Worm (Caenorhabditis elegans) whole organism, early embryonic: ENCODE measurements around the gene T21B10.3.

Source experiments
- ama-1 ChIP-seq: fragments of 150-350 bp; optimal IDR thresholded peaks from 2 replicates; lab custom pipeline; 2014
- flt-1 ChIP-seq: fragments of 200-800 bp; sonication (Bioruptor generic); IDR thresholded peaks from 2 replicates; pipeline ENCODE4 v1.3.6; 2022; ENCODE audit warnings: missing genetic modification characterization, missing compliant biosample characterization
- hmbx-1 ChIP-seq: sonication (generic microtip); optimal IDR thresholded peaks from 2 replicates; lab custom pipeline; 2016; ENCODE audit warnings: mild to moderate bottlenecking, missing genetic modification characterization, missing compliant biosample characterization
- tbx-11 ChIP-seq: fragments of 200-800 bp; sonication (Bioruptor generic); IDR thresholded peaks from 2 replicates; pipeline ENCODE4 v1.3.6; 2022; ENCODE audit warnings: missing genetic modification characterization, missing compliant biosample characterization

DNA sequence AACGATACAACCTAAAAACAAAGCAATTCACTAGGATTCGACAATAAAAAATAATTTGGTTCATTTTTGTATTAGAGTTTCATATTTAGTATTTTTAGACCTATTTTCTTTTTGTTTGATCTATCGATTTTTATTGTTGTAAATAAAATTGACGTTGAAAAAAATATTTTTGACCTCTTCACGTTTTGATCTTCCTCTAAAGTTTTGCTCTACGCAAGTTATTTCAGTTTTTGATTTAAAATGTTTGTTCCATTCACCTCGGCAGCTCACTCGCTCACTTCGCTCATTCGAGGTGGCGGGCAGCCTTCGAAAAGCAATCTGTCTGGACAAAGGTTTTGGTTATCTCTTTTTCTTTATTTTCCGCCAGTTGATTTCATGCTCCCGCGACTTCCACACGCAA is 3.4 kb upstream of the T21B10.3 start, which contains the start of gene enol-1:
- TF ChIP-seq ama-1 (lab: Kevin White, UChicago) (no peak), hmbx-1 (tag; lab: Kevin White, UChicago) (no peak), tbx-11 (no peak), flt-1 (GFP tag; lab: Robert Waterston, UW) (no peak)
